Fruit fly (Drosophila melanogaster): ENCODE measurements around the gene CG7017.

CG7017 gene

DNA sequence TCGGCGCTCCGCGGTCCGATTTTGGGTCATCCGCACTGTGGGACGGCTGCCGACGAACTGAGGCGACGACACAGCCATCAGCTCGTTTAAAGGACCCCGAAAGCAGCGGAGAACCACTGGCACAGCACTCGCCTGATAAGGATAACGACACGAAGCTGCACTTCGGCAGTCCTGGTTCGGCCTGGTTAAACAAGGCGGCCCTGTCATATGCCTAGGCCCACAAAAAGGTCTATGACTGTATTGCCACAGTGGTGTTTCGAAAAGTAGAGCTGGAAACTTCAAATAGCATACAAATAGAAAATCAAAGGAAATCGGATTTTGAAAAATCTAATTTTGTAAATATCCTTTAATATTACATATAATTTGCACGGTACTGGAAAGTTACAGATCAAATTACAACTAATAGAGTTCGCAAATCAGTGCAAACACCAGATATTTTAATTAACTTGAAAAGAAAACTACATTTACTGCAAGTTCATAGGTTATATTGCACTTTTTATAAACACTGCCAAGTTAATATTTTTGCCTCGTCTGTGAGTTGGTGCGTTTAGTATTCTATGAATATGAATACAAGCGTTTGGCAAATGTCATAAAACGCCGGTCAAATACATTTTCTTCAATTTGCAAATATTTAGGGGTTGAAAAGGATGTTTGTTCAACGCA is 26.6 kb downstream of the CG7017 start (continued):
- TF ChIP-seq inv (GFP tag; IDR thresholded peaks at IDR 0.05; ENCODE audit: partially characterized antibody) (no peak), Dref (GFP tag; IDR thresholded peaks at IDR 0.05) (no peak), CG11695 (GFP tag; IDR thresholded peaks at IDR 0.05) (0 out of 3 replicates have a peak, but pooled peaks have one; percentile 34), da (GFP tag; optimal IDR thresholded peaks at IDR 0.05) (no peak), D (optimal IDR thresholded peaks at IDR 0.05) (no peak), D (GFP tag; optimal IDR thresholded peaks at IDR 0.05) (no peak), CG7556 (GFP tag; optimal IDR thresholded peaks at IDR 0.05) (peak; percentile 83), Sox102F (GFP tag; optimal IDR thresholded peaks at IDR 0.05) (peak; percentile 68), hkb (optimal IDR thresholded peaks at IDR 0.05) (no peak), hkb (GFP tag; IDR thresholded peaks at IDR 0.05) (no peak), ttk (GFP tag; IDR thresholded peaks at IDR 0.05) (no peak), HLH3B (GFP tag; IDR thresholded peaks at IDR 0.05) (peak; percentile 57; the same call in 1 of the 2 replicates), stc (GFP tag; IDR thresholded peaks at IDR 0.05) (no peak), emc (GFP tag; optimal IDR thresholded peaks at IDR 0.05) (no peak), salm (tag; optimal IDR thresholded peaks at IDR 0.05) (no peak), CG6689 (GFP tag; IDR thresholded peaks at IDR 0.05) (no peak), tin (GFP tag; optimal IDR thresholded peaks at IDR 0.05) (no peak), gem (tag; optimal IDR thresholded peaks at IDR 0.05) (peak; percentile 77), CG8765 (GFP tag; IDR thresholded peaks at IDR 0.05) (no peak), Hsf (GFP tag; optimal IDR thresholded peaks at IDR 0.05) (peak; percentile 71), CG11723 (GFP tag; optimal IDR thresholded peaks at IDR 0.05) (no peak), NfI (GFP tag; optimal IDR thresholded peaks at IDR 0.05) (peak; percentile 76), CG11456 (GFP tag; IDR thresholded peaks at IDR 0.05) (0 out of 3 replicates have a peak, but pooled peaks have one; percentile 36), dmrt99B (tag; optimal IDR thresholded peaks at IDR 0.05) (peak; percentile 53), CG6175 (GFP tag; IDR thresholded peaks at IDR 0.05) (no peak), Dll (GFP tag; IDR thresholded peaks at IDR 0.05; ENCODE audit: partially characterized antibody) (no peak), CG1233 (GFP tag; optimal IDR thresholded peaks at IDR 0.05) (no peak), dimm (GFP tag; IDR thresholded peaks at IDR 0.05) (no peak), abd-A (tag; optimal IDR thresholded peaks at IDR 0.05) (no peak), sens (GFP tag) (peak; percentile 79), CG13775 (GFP tag; optimal IDR thresholded peaks at IDR 0.05) (peak; percentile 75), bsh (GFP tag; optimal IDR thresholded peaks at IDR 0.05) (peak in 1 of 2 experiments; percentile 34), Atf6 (GFP tag; IDR thresholded peaks at IDR 0.05) (peak; percentile 61), CG3407 (GFP tag; optimal IDR thresholded peaks at IDR 0.05) (no peak), hbn (GFP tag; IDR thresholded peaks at IDR 0.05; ENCODE audit: partially characterized antibody) (no peak), CG9727 (GFP tag; optimal IDR thresholded peaks at IDR 0.05) (peak; percentile 70), Dek (tag; optimal IDR thresholded peaks at IDR 0.05) (peak; percentile 44), fd96Cb (tag; optimal IDR thresholded peaks at IDR 0.05) (no peak), ken (GFP tag; IDR thresholded peaks at IDR 0.05) (peak; percentile 56; the same call in 2 of the 3 replicates), hb (GFP tag; IDR thresholded peaks at IDR 0.05; ENCODE audit: partially characterized antibody) (no peak), chm (GFP tag; IDR thresholded peaks at IDR 0.05) (no peak), HmgD (GFP tag; optimal IDR thresholded peaks at IDR 0.05) (no peak), luna (GFP tag; optimal IDR thresholded peaks at IDR 0.05) (no peak), lola (GFP tag; optimal IDR thresholded peaks at IDR 0.05) (no peak), CG10209 (GFP tag; optimal IDR thresholded peaks at IDR 0.05) (peak; percentile 67), CG4854 (GFP tag; optimal IDR thresholded peaks at IDR 0.05) (no peak), aop (GFP tag; IDR thresholded peaks at IDR 0.05) (no peak), eve (GFP tag; optimal IDR thresholded peaks at IDR 0.05) (peak in 1 of 2 experiments; percentile 81), CG13287 (GFP tag; IDR thresholded peaks at IDR 0.05; ENCODE audit: partially characterized antibody) (no peak), Side (GFP tag; optimal IDR thresholded peaks at IDR 0.05) (no peak)

Measured in whole organism, embryonic.